Worm (Caenorhabditis elegans) whole organism, early embryonic: ENCODE results near the gene oac-48.

Experiments
- B0310.2 ChIP-seq: sonication (generic microtip); optimal IDR thresholded peaks from 2 replicates; lab custom pipeline; 2016; ENCODE audit warnings: mild to moderate bottlenecking, missing genetic modification characterization, missing compliant biosample characterization
- ama-1 ChIP-seq: fragments of 150-350 bp; optimal IDR thresholded peaks from 2 replicates; lab custom pipeline; 2014
- scrt-1 ChIP-seq: fragments of 200-800 bp; sonication (Bioruptor generic); IDR thresholded peaks from 2 replicates; pipeline ENCODE4 v1.3.6; 2022; ENCODE audit warnings: missing genetic modification characterization, missing compliant biosample characterization

DNA sequence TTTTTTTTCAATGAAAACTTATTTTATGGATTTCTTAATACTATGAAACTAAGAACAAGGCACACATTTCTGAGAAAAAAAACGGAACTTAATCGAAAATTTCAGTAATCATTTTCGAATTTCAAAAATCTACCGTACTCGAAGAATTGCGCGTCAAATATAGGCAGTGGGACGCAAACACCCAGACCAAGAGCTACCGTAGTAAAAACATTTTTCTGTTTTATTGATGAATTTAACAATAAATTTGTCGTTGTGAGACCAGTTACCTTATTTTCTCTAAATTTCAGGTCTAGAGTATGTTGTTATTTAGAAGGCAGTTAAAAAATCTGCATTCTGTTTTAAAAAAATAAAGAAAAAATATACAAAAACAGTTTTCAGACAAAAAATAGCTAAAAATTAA is 14.0 kb downstream of the oac-48 start:
- TF ChIP-seq scrt-1 (no peak), B0310.2 (tag; lab: Kevin White, UChicago) (no peak), ama-1 (lab: Kevin White, UChicago) (no peak)
